Fruit fly (Drosophila melanogaster) whole organism, wandering third instar larva: Measurements from ENCODE around the gene Rel.

Source experiments
- Abd-B ChIP-seq: fragments of >200 bp; optimal IDR thresholded peaks from 2 replicates; lab custom pipeline; 2017; ENCODE audit warnings: missing biosample characterization, missing genetic modification characterization
- CG32264 ChIP-seq: fragments of 200-800 bp; sonication (Bioruptor generic); optimal IDR thresholded peaks from 2 replicates; lab custom pipeline; 2016; ENCODE audit warnings: missing biosample characterization, missing genetic modification characterization
- CG9705 ChIP-seq: fragments of 200-800 bp; sonication (Bioruptor generic); optimal IDR thresholded peaks from 2 replicates; lab custom pipeline; 2018; ENCODE audit warnings: missing biosample characterization, mild to moderate bottlenecking, missing genetic modification characterization
- Dfd ChIP-seq: fragments of >200 bp; optimal IDR thresholded peaks from 2 replicates; lab custom pipeline; 2017; ENCODE audit warnings: missing biosample characterization, missing genetic modification characterization
- Dif ChIP-seq: fragments of 200-275, 200-300 bp; sonication (Bioruptor generic); optimal IDR thresholded peaks from 2 replicates; lab custom pipeline; 2018; ENCODE audit warnings: missing biosample characterization, missing genetic modification characterization; ENCODE audit not compliant: partially characterized antibody
- GATAd ChIP-seq: sonication (Bioruptor generic); optimal IDR thresholded peaks from 2 replicates; lab custom pipeline; 2016; ENCODE audit warnings: missing biosample characterization, missing genetic modification characterization
- HLH106 ChIP-seq: fragments of 200-800 bp; optimal IDR thresholded peaks from 3 replicates; lab custom pipeline; 2019; ENCODE audit warnings: missing biosample characterization, mild to moderate bottlenecking, missing genetic modification characterization, moderate library complexity
- Hnf4 ChIP-seq: fragments of 200-800 bp; sonication (Bioruptor generic); optimal IDR thresholded peaks from 2 replicates; lab custom pipeline; 2016; ENCODE audit warnings: missing biosample characterization, mild to moderate bottlenecking, missing genetic modification characterization
- Hr83 ChIP-seq: fragments of 200-300 bp; sonication (Bioruptor generic); optimal IDR thresholded peaks from 2 replicates; lab custom pipeline; 2016; ENCODE audit warnings: missing biosample characterization, mild to moderate bottlenecking, missing genetic modification characterization, moderate library complexity; ENCODE audit not compliant: poor library complexity, severe bottlenecking
- Jra ChIP-seq: sonication (Bioruptor generic); optimal IDR thresholded peaks from 2 replicates; lab custom pipeline; 2016; ENCODE audit warnings: missing biosample characterization, missing genetic modification characterization
- Mio ChIP-seq: sonication (Bioruptor generic); optimal IDR thresholded peaks from 2 replicates; lab custom pipeline; 2016; ENCODE audit warnings: missing biosample characterization, missing genetic modification characterization
- OdsH ChIP-seq: fragments of 200-800 bp; sonication (Bioruptor generic); optimal IDR thresholded peaks from 2 replicates; lab custom pipeline; 2016; ENCODE audit warnings: missing biosample characterization, mild to moderate bottlenecking, missing genetic modification characterization
- Rel ChIP-seq, 2 experiments: fragments of 200-800 bp; sonication (Bioruptor generic) in 1 of 2; optimal IDR thresholded peaks; 2 replicates in 1 of 2; 3 replicates in 1 of 2; lab custom pipeline; 2016 to 2019; ENCODE audit warnings: mild to moderate bottlenecking in 2 of 2, missing biosample characterization in 2 of 2, missing genetic modification characterization in 2 of 2, moderate library complexity in 1 of 2
- Sp1 ChIP-seq: fragments of 200-800 bp; sonication (Bioruptor generic); optimal IDR thresholded peaks from 3 replicates; lab custom pipeline; 2019; ENCODE audit warnings: missing biosample characterization, mild to moderate bottlenecking, missing genetic modification characterization, moderate library complexity
- Vsx2 ChIP-seq: fragments of 200-300, 225-300 bp; sonication (Bioruptor generic); optimal IDR thresholded peaks from 2 replicates; lab custom pipeline; 2018; ENCODE audit warnings: missing biosample characterization, missing genetic modification characterization; ENCODE audit not compliant: partially characterized antibody
- br ChIP-seq: fragments of 200-800 bp; sonication (Bioruptor generic); optimal IDR thresholded peaks from 2 replicates; lab custom pipeline; 2016; ENCODE audit warnings: missing biosample characterization, missing genetic modification characterization
- dl ChIP-seq, 2 experiments: fragments of 175-275, 200-275 bp in 1 of 2; fragments of 200-275 bp in 1 of 2; sonication (Bioruptor generic); optimal IDR thresholded peaks; lab custom pipeline; 2018; ENCODE audit warnings: mild to moderate bottlenecking in 2 of 2, missing biosample characterization in 2 of 2, missing genetic modification characterization in 2 of 2, moderate library complexity in 2 of 2; ENCODE audit not compliant: partially characterized antibody in 2 of 2, insufficient read depth in 1 of 2
- dmrt93B ChIP-seq: fragments of 200-800 bp; sonication (Bioruptor generic); optimal IDR thresholded peaks from 2 replicates; lab custom pipeline; 2018; ENCODE audit warnings: missing biosample characterization, mild to moderate bottlenecking, missing genetic modification characterization
- dsf ChIP-seq: sonication (Bioruptor generic); optimal IDR thresholded peaks from 2 replicates; lab custom pipeline; 2016; ENCODE audit warnings: missing biosample characterization, missing genetic modification characterization, borderline replicate concordance
- ey ChIP-seq: fragments of 200-800 bp; sonication (Bioruptor generic); optimal IDR thresholded peaks from 2 replicates; lab custom pipeline; 2016; ENCODE audit warnings: missing biosample characterization, missing genetic modification characterization
- foxo ChIP-seq, 2 experiments: fragments of 200-800 bp; sonication (Bioruptor generic); optimal IDR thresholded peaks; 2 replicates in 1 of 2; 3 replicates in 1 of 2; lab custom pipeline; 2016 to 2017; ENCODE audit warnings: missing biosample characterization in 2 of 2, missing genetic modification characterization in 2 of 2
- fru ChIP-seq: fragments of 200-800 bp; sonication (Bioruptor generic); optimal IDR thresholded peaks from 3 replicates; lab custom pipeline; 2016; ENCODE audit warnings: missing biosample characterization, mild to moderate bottlenecking, missing genetic modification characterization
- h ChIP-seq: fragments of 200-800 bp; sonication (Bioruptor generic); optimal IDR thresholded peaks from 3 replicates; lab custom pipeline; 2016; ENCODE audit warnings: missing biosample characterization, mild to moderate bottlenecking, missing genetic modification characterization
- jim ChIP-seq: fragments of 175-275, 200-325 bp; sonication (Bioruptor generic); optimal IDR thresholded peaks from 2 replicates; lab custom pipeline; 2016; ENCODE audit warnings: missing biosample characterization, mild to moderate bottlenecking, missing genetic modification characterization
- pan ChIP-seq: fragments of >200 bp; optimal IDR thresholded peaks from 2 replicates; lab custom pipeline; 2017
- psq ChIP-seq: fragments of 200-800 bp; sonication (Bioruptor generic); optimal IDR thresholded peaks from 3 replicates; lab custom pipeline; 2017; ENCODE audit warnings: missing biosample characterization, mild to moderate bottlenecking, missing genetic modification characterization, moderate library complexity
- rgr ChIP-seq: fragments of 200-800 bp; sonication (Bioruptor generic); optimal IDR thresholded peaks from 3 replicates; lab custom pipeline; 2016; ENCODE audit warnings: missing biosample characterization, mild to moderate bottlenecking, missing genetic modification characterization
- sage ChIP-seq: fragments of 200-800 bp; sonication (Bioruptor generic); optimal IDR thresholded peaks from 2 replicates; lab custom pipeline; 2016; ENCODE audit warnings: missing biosample characterization, mild to moderate bottlenecking, missing genetic modification characterization
- sv ChIP-seq: fragments of 200-800 bp; sonication (Bioruptor generic); optimal IDR thresholded peaks from 3 replicates; lab custom pipeline; 2016; ENCODE audit warnings: missing biosample characterization, missing genetic modification characterization
- tai ChIP-seq: sonication (Bioruptor generic); optimal IDR thresholded peaks from 2 replicates; lab custom pipeline; 2016; ENCODE audit warnings: missing biosample characterization, missing genetic modification characterization
- usp ChIP-seq: fragments of >200 bp; optimal IDR thresholded peaks from 2 replicates; lab custom pipeline; 2017; ENCODE audit warnings: missing biosample characterization, missing genetic modification characterization
- woc ChIP-seq: sonication (Bioruptor generic); optimal IDR thresholded peaks from 2 replicates; lab custom pipeline; 2016; ENCODE audit warnings: missing biosample characterization, mild to moderate bottlenecking, missing genetic modification characterization

The Rel gene

dm6 chr3R:9055119-9056105, 7.6 kb upstream of the Rel start (continued):
- peak; percentile 96 for TF ChIP-seq OdsH
- TF ChIP-seq Vsx2, result no peak
- no peak for TF ChIP-seq Dif (GFP tag; lab: Kevin White, UChicago)
- TF ChIP-seq Dfd, result no peak
- peak; percentile 90 for TF ChIP-seq ey (GFP tag; lab: Kevin White, UChicago)
- peak; percentile 50 to 96 for TF ChIP-seq foxo (GFP tag; optimal IDR thresholded peaks at IDR 0.05; lab: Kevin White, UChicago)
- TF ChIP-seq Mio (GFP tag; lab: Kevin White, UChicago), result peak; percentile 44
- peak; percentile 96 for TF ChIP-seq rgr (GFP tag; lab: Kevin White, UChicago)
- peak; percentile 54 for TF ChIP-seq Hr83
- TF ChIP-seq Abd-B, result no peak

- TF ChIP-seq Jra (GFP tag; lab: Kevin White, UChicago) (peak; percentile 4), sv (GFP tag; lab: Kevin White, UChicago) (peak; percentile 27), HLH106 (peak; percentile 18), Dif (GFP tag; lab: Kevin White, UChicago) (no peak), Dfd (no peak), Rel (GFP tag; optimal IDR thresholded peaks at IDR 0.05; lab: Kevin White, UChicago) (no peak), Rel (tag; optimal IDR thresholded peaks at IDR 0.05; lab: Kevin White, UChicago) (no peak), sage (GFP tag; lab: Kevin White, UChicago) (peak; percentile 22), dmrt93B (GFP tag; lab: Kevin White, UChicago) (peak; percentile 22), Vsx2 (no peak), Hnf4 (GFP tag; lab: Kevin White, UChicago) (no peak), rgr (GFP tag; lab: Kevin White, UChicago) (peak; percentile 5), foxo (GFP tag; optimal IDR thresholded peaks at IDR 0.05; lab: Kevin White, UChicago) (peak in 1 of 2 experiments; percentile 46), OdsH (peak; percentile 52)
These were observed 6.8 kb upstream of the Rel start for dm6 chr3R:9054442-9055118.

- TF ChIP-seq psq (GFP tag; lab: Kevin White, UChicago) (peak; percentile 42), Hr83 (peak; percentile 45), ey (GFP tag; lab: Kevin White, UChicago) (peak; percentile 71), dmrt93B (GFP tag; lab: Kevin White, UChicago) (peak; percentile 66), Sp1 (GFP tag; lab: Kevin White, UChicago) (peak; percentile 57), br (GFP tag; lab: Kevin White, UChicago) (peak; percentile 66), OdsH (no peak), HLH106 (peak; percentile 72), Dif (GFP tag; lab: Kevin White, UChicago) (peak; percentile 75), Jra (GFP tag; lab: Kevin White, UChicago) (no peak), Abd-B (no peak), rgr (GFP tag; lab: Kevin White, UChicago) (peak; percentile 24), pan (no peak), dsf (GFP tag; lab: Kevin White, UChicago) (no peak), fru (peak; percentile 76), CG9705 (GFP tag; lab: Kevin White, UChicago) (peak; percentile 4), usp (GFP tag; lab: Kevin White, UChicago) (no peak), tai (no peak), Mio (GFP tag; lab: Kevin White, UChicago) (no peak), h (GFP tag; lab: Kevin White, UChicago) (peak; percentile 51), jim (no peak), woc (peak; percentile 50), Vsx2 (no peak), dl (GFP tag; optimal IDR thresholded peaks at IDR 0.05; lab: Kevin White, UChicago; ENCODE audit: insufficient read depth in 1 of 2, partially characterized antibody in 2 of 2) (no peak), Hnf4 (GFP tag; lab: Kevin White, UChicago) (no peak), CG32264 (GFP tag; lab: Kevin White, UChicago) (peak; percentile 50), GATAd (GFP tag; lab: Kevin White, UChicago) (no peak), foxo (GFP tag; optimal IDR thresholded peaks at IDR 0.05; lab: Kevin White, UChicago) (peak in 1 of 2 experiments; percentile 73)
- TF ChIP-seq, all 38 proteins: peak for 15
These were observed 6.2 kb upstream of the Rel start for dm6 chr3R:9053850-9054441.
